Fruit fly (Drosophila melanogaster) Kc167 (cell line): ENCODE data around the gene CG32137.

Source experiments
- Myc ChIP-seq: fragments of >200 bp; optimal IDR thresholded peaks from 2 replicates; lab custom pipeline; 2017; ENCODE audit warnings: missing external identifiers
- Sin3A ChIP-seq: fragments of >200 bp; optimal IDR thresholded peaks from 2 replicates; lab custom pipeline; 2018; ENCODE audit warnings: missing external identifiers
- h ChIP-seq: fragments of >200 bp; optimal IDR thresholded peaks from 3 replicates; lab custom pipeline; 2018; ENCODE audit warnings: missing external identifiers
- insv ChIP-seq: fragments of >200 bp; optimal IDR thresholded peaks from 3 replicates; lab custom pipeline; 2018; ENCODE audit warnings: missing external identifiers
- psq ChIP-seq: fragments of >200 bp; optimal IDR thresholded peaks from 2 replicates; lab custom pipeline; 2017; ENCODE audit warnings: missing external identifiers
- ttk ChIP-seq: sonication (Bioruptor generic); optimal IDR thresholded peaks from 2 replicates; lab custom pipeline; 2017; ENCODE audit warnings: missing external identifiers

The CG32137 gene

DNA sequence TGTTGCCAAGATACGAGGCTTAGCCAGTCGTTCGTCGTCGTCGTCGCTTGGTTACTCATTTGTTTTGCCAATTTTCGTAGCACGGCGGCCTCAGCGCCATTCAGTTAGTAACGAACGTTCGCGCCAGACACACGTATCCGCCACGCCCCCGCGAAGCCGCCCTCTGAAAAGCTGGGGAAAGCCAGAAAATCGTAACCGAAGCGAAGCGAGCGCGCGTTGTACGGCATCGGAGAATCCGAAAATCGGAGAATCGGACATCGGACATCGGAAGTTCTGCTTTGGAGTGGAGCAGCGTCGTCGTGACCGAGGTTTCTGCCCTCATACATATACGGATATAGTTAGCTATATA, at the start of gene CG32137:
Gene CG32137 (plus strand): TSS at position 100 of the 349 bp plus-strand sequence.
- TF ChIP-seq ttk (lab: Kevin White, UChicago) (no peak), psq (lab: Kevin White, UChicago) (no peak), insv (lab: Kevin White, UChicago) (no peak), Sin3A (lab: Kevin White, UChicago) (no peak), h (lab: Kevin White, UChicago) (no peak), Myc (lab: Kevin White, UChicago) (no peak)

dm6 chr3L:13900635-13901034, 38.4 kb upstream of the CG32137 start:
- no peak for TF ChIP-seq Myc (lab: Kevin White, UChicago)
- no peak for TF ChIP-seq psq (lab: Kevin White, UChicago)
- no peak for TF ChIP-seq insv (lab: Kevin White, UChicago)
- TF ChIP-seq ttk (lab: Kevin White, UChicago), result no peak
- no peak for TF ChIP-seq h (lab: Kevin White, UChicago)
- TF ChIP-seq Sin3A (lab: Kevin White, UChicago), result no peak

DNA sequence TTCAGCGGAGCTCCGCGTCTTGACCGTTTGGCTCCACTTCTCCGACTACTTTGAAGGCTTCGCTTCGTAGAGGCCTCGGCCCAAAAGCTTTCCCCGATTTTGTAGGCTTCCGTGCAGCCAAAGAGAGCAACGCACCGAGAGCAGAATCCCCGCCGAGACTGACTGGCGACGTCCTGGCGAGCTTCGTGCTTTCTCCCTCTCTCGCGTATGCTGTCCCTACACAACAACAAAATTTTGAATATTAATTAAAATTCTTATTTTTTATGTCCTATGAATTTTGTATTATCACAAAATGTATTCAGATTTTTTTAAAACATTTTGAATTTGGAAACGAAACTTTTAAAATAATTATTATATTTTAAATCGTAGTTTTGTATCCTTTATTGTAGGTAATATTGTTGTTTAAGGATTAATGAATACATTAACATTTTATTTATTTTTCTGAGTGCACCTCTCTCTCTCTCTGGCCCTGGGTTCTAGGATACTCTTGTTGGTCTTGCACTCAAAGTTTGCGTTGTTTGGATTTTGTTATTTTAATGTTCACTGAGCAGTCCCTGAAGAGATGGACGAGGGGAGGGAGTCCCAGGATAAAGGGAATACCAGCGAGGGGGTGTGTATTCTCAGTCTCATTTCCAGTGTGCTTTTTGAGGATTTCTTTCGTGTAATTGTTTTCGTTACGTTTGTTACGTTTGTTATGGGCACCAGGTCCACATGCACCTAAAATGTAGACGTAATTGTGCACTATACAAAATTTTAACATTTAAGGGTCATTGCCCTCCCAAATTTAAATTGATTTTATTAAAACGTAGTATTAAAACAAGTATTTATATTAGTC, 35.6 kb upstream of the CG32137 start, which contains the start of gene dysc:
Gene dysc (minus strand): TSS at position 51 of the 835 bp plus-strand sequence.
- TF ChIP-seq insv (lab: Kevin White, UChicago) (no peak), Myc (lab: Kevin White, UChicago) (no peak), psq (lab: Kevin White, UChicago) (no peak), ttk (lab: Kevin White, UChicago) (no peak), h (lab: Kevin White, UChicago) (no peak), Sin3A (lab: Kevin White, UChicago) (no peak)

DNA sequence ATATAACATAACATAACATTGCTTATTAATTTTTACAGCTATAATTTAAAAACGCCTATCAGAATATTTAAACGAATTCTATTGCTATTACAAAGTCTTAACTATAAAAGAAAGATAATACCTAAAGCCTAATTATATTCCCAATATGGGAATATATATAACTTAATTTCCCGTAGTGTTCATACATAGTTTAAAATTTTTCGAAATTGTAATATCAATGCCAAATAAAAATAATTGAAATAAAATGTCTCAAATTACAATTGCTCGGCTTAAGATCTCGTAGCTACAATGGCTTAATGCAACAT, 35.1 kb upstream of the CG32137 start:
- no peak for TF ChIP-seq Sin3A (lab: Kevin White, UChicago)
- no peak for TF ChIP-seq ttk (lab: Kevin White, UChicago)
- no peak for TF ChIP-seq psq (lab: Kevin White, UChicago)
- no peak for TF ChIP-seq insv (lab: Kevin White, UChicago)
- no peak for TF ChIP-seq h (lab: Kevin White, UChicago)
- TF ChIP-seq Myc (lab: Kevin White, UChicago), result no peak

- no peak for TF ChIP-seq psq (lab: Kevin White, UChicago)
- no peak for TF ChIP-seq insv (lab: Kevin White, UChicago)
- no peak for TF ChIP-seq Myc (lab: Kevin White, UChicago)
- TF ChIP-seq h (lab: Kevin White, UChicago), result no peak
Measured at dm6 chr3L:13904426-13904825, 34.6 kb upstream of the CG32137 start.

DNA sequence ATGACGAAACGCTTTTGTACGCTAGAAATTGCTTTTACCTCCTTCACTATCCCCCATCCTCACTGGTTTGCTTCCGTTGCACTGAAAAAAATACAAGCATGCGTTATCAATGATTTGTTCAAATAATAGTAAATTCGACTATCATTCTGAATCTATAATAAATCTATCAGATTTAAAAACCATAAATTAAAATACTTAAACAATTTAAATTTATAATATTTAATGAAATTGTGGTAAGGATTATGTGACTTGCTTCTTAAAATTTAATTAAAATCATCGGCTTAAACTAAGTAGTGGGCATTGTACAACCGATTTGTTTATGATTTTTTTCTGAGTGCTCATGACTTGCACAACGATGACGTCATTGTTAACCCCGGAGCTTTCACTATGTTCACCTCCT, 33.5 kb upstream of the CG32137 start:
- TF ChIP-seq ttk (lab: Kevin White, UChicago), result no peak
- TF ChIP-seq Sin3A (lab: Kevin White, UChicago), result no peak
- no peak for TF ChIP-seq psq (lab: Kevin White, UChicago)
- TF ChIP-seq Myc (lab: Kevin White, UChicago), result no peak
- TF ChIP-seq insv (lab: Kevin White, UChicago), result no peak
- no peak for TF ChIP-seq h (lab: Kevin White, UChicago)

DNA sequence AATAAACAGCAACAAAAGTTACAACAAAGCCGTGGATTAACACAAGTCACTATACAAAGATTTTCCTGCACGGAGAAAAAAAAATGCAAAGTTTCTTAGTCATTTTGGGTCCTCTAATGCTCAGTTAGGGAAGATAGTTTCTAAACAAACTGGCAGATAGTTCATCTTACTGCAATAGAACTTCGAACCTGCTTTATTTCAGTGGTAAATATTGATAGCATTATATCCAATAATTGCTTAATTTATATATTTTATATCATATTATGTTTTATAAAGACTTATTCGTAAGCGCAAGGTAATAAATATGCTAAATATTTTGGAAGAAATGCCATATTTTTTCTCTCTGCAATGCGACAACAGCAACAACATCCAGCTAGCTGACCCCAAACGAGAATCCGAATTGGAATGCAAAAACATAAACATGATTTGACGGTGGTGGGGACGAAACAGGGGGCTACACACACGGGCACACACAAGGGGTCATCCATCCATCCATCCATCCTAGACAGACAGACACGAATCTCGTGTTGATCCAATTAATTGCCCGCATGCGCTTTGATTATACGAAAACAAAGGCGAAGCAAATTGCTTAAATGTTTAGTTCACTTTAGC, 27.3 kb upstream of the CG32137 start:
- no peak for TF ChIP-seq psq (lab: Kevin White, UChicago)
- TF ChIP-seq Myc (lab: Kevin White, UChicago), result no peak
- no peak for TF ChIP-seq insv (lab: Kevin White, UChicago)
- no peak for TF ChIP-seq ttk (lab: Kevin White, UChicago)
- TF ChIP-seq Sin3A (lab: Kevin White, UChicago), result no peak
- no peak for TF ChIP-seq h (lab: Kevin White, UChicago)

dm6 chr3L:13912777-13913176, 26.3 kb upstream of the CG32137 start:
- TF ChIP-seq ttk (lab: Kevin White, UChicago) (no peak), psq (lab: Kevin White, UChicago) (no peak), Sin3A (lab: Kevin White, UChicago) (no peak), Myc (lab: Kevin White, UChicago) (no peak), insv (lab: Kevin White, UChicago) (no peak), h (lab: Kevin White, UChicago) (no peak)

DNA sequence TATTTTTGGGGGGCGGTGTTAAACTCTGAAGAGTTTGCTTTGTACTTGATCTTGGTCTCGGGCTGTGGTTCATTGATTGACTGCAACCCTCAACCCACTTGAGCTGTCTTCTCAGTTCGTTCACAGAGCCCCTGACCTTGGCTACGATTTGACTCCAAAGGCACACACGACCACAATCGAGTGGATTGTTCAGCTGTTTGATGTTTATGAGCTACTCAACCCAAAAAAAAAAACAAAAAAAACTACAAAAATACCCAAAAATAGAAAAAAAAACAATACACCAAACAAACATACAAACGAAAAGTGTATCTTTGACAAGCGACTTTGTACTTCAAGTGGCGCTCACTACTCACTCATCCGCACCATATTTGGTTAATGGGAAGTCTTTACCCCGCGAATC, 24.5 kb upstream of the CG32137 start:
- TF ChIP-seq h (lab: Kevin White, UChicago) (no peak), psq (lab: Kevin White, UChicago) (no peak), ttk (lab: Kevin White, UChicago) (no peak), insv (lab: Kevin White, UChicago) (no peak), Myc (lab: Kevin White, UChicago) (no peak), Sin3A (lab: Kevin White, UChicago) (no peak)

DNA sequence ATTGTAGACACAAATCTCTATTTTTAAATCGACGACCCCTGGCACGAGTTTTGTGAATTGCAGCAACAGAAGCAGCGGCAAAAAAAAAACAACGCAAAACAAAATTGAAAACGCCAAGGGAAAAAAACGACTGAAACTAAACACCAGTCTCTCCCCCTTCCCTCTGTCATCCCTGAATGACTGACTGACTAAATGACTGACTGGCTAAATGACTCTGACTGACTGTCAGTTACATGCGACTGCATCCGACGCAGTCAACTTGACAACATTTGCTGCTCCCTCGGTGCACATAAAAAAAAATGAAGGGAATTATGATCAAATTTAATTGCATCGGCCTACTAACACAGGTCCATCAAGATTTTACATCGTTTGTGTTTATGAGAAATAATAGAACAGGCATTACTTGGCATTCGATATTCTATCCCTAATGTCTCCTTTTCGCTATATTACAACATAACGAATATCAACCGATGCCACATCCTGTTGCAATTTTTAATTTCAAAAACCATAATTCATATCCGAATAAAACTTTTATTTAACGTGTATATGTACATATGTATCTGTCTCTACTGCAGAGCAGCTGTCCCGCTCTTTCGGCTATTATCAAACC, 21.4 kb upstream of the CG32137 start:
- TF ChIP-seq insv (lab: Kevin White, UChicago) (no peak), psq (lab: Kevin White, UChicago) (no peak), Sin3A (lab: Kevin White, UChicago) (no peak), Myc (lab: Kevin White, UChicago) (no peak), ttk (lab: Kevin White, UChicago) (no peak), h (lab: Kevin White, UChicago) (no peak)

- TF ChIP-seq Myc (lab: Kevin White, UChicago) (no peak), Sin3A (lab: Kevin White, UChicago) (no peak), psq (lab: Kevin White, UChicago) (no peak), h (lab: Kevin White, UChicago) (no peak), insv (lab: Kevin White, UChicago) (no peak), ttk (lab: Kevin White, UChicago) (no peak)
Measured at dm6 chr3L:13918774-13919173, 20.3 kb upstream of the CG32137 start.
